Worm (Caenorhabditis elegans) whole organism, L1 larva: Measurements from ENCODE around the gene F32H5.3.
A peak's percentile ranks its signal among the peaks of the same experiment; 100 is the strongest.

ENCODE experiments used
- C04F5.9 ChIP-seq: sonication (generic microtip); optimal IDR thresholded peaks from 2 replicates; lab custom pipeline; 2016; ENCODE audit warnings: missing genetic modification characterization, missing compliant biosample characterization
- C34B4.2 ChIP-seq: sonication (generic microtip); optimal IDR thresholded peaks from 2 replicates; lab custom pipeline; 2017; ENCODE audit warnings: mild to moderate bottlenecking, missing genetic modification characterization, missing compliant biosample characterization
- F16B12.6 ChIP-seq: fragments of 150-350 bp; optimal IDR thresholded peaks from 2 replicates; lab custom pipeline; 2014; ENCODE audit warnings: missing biosample characterization, missing genetic modification characterization
- Y116A8C.19 ChIP-seq: sonication (generic microtip); optimal IDR thresholded peaks from 2 replicates; lab custom pipeline; 2016; ENCODE audit warnings: missing compliant biosample characterization, missing genetic modification characterization, borderline replicate concordance
- aha-1 ChIP-seq: fragments of 150-350 bp; optimal IDR thresholded peaks from 2 replicates; lab custom pipeline; 2014; ENCODE audit warnings: missing biosample characterization, missing genetic modification characterization
- aly-2 ChIP-seq: fragments of 150-350 bp; optimal IDR thresholded peaks from 2 replicates; lab custom pipeline; 2014; ENCODE audit warnings: missing biosample characterization, missing genetic modification characterization
- blmp-1 ChIP-seq: fragments of 150-350 bp; optimal IDR thresholded peaks from 2 replicates; lab custom pipeline; 2014; ENCODE audit warnings: missing biosample characterization, missing genetic modification characterization
- ceh-63 ChIP-seq: fragments of 200-800 bp; sonication (Bioruptor generic); optimal IDR thresholded peaks from 2 replicates; lab custom pipeline; 2018; ENCODE audit warnings: mild to moderate bottlenecking, missing genetic modification characterization, missing compliant biosample characterization
- ceh-8 ChIP-seq: fragments of 200-800 bp; sonication (Bioruptor generic); optimal IDR thresholded peaks from 2 replicates; lab custom pipeline; 2018; ENCODE audit warnings: mild to moderate bottlenecking, missing genetic modification characterization, moderate library complexity, missing compliant biosample characterization
- dpl-1 ChIP-seq, 3 experiments: fragments of 150-350 bp in 2 of 3; sonication (generic microtip) in 1 of 3; optimal IDR thresholded peaks; 2 replicates each; lab custom pipeline; 2014 to 2017; ENCODE audit warnings: missing biosample characterization in 3 of 3, missing genetic modification characterization in 3 of 3, missing genetic modification reagents in 3 of 3
- dsc-1 ChIP-seq: sonication (generic microtip); optimal IDR thresholded peaks from 2 replicates; lab custom pipeline; 2016; ENCODE audit warnings: mild to moderate bottlenecking, missing genetic modification characterization, missing compliant biosample characterization
- efl-1 ChIP-seq, 4 experiments: fragments of 150-350 bp; optimal IDR thresholded peaks in 3 of 4; peaks in 1 of 4; 1 replicate in 1 of 4; 2 replicates in 3 of 4; lab custom pipeline; 2014; ENCODE audit warnings: missing biosample characterization in 2 of 4, missing genetic modification characterization in 2 of 4, missing genetic modification reagents in 2 of 4
- efl-3 ChIP-seq: fragments of 200-800 bp; sonication (Bioruptor generic); optimal IDR thresholded peaks from 2 replicates; lab custom pipeline; 2018; ENCODE audit warnings: mild to moderate bottlenecking, missing genetic modification characterization, missing compliant biosample characterization
- egl-13 ChIP-seq: sonication (generic microtip); optimal IDR thresholded peaks from 2 replicates; lab custom pipeline; 2016; ENCODE audit warnings: missing genotype, missing genetic modification reagents, missing genetic modification characterization, missing compliant biosample characterization
- egl-27 ChIP-seq, 2 experiments: fragments of 150-350 bp in 1 of 2; sonication (generic microtip); optimal IDR thresholded peaks; 3 replicates each; lab custom pipeline; 2017 to 2018; ENCODE audit warnings: missing biosample characterization in 2 of 2, missing genetic modification characterization in 2 of 2, missing genetic modification reagents in 2 of 2
- elt-2 ChIP-seq: sonication (generic microtip); optimal IDR thresholded peaks from 2 replicates; lab custom pipeline; 2016; ENCODE audit warnings: missing genetic modification characterization, mild to moderate bottlenecking, inconsistent platforms, missing compliant biosample characterization, missing genetic modification reagents
- ets-5 ChIP-seq: fragments of 200-800 bp; sonication (Bioruptor generic); IDR thresholded peaks from 2 replicates; pipeline ENCODE4 v1.3.6; 2022; ENCODE audit warnings: missing genetic modification characterization, missing compliant biosample characterization
- fkh-4 ChIP-seq: sonication (generic microtip); optimal IDR thresholded peaks from 2 replicates; lab custom pipeline; 2016; ENCODE audit warnings: missing compliant biosample characterization, missing genetic modification characterization, borderline replicate concordance
- grh-1 ChIP-seq: fragments of 200-800 bp; sonication (Bioruptor generic); IDR thresholded peaks from 2 replicates; pipeline ENCODE4 v1.3.6; 2022; ENCODE audit warnings: missing genetic modification reagents, missing genetic modification characterization, missing compliant biosample characterization
- hlh-4 ChIP-seq: sonication (generic microtip); optimal IDR thresholded peaks from 2 replicates; lab custom pipeline; 2016; ENCODE audit warnings: mild to moderate bottlenecking, missing genetic modification characterization, missing compliant biosample characterization
- irx-1 ChIP-seq: sonication (generic microtip); optimal IDR thresholded peaks from 2 replicates; lab custom pipeline; 2016; ENCODE audit warnings: missing genetic modification characterization, missing compliant biosample characterization
- lin-13 ChIP-seq: fragments of 150-350 bp; optimal IDR thresholded peaks from 2 replicates; lab custom pipeline; 2014; ENCODE audit warnings: missing biosample characterization, missing genetic modification reagents, missing genetic modification characterization
- lin-14 ChIP-seq: fragments of 200-800 bp; sonication (Bioruptor generic); optimal IDR thresholded peaks from 2 replicates; lab custom pipeline; 2018; ENCODE audit warnings: mild to moderate bottlenecking, missing genetic modification characterization, moderate library complexity, missing compliant biosample characterization
- lin-15B ChIP-seq: fragments of 150-350 bp; sonication (generic microtip); optimal IDR thresholded peaks from 3 replicates; lab custom pipeline; 2014; ENCODE audit warnings: missing biosample characterization, missing genetic modification characterization
- lin-35 ChIP-seq, 2 experiments: fragments of 150-350 bp; optimal IDR thresholded peaks; 2 replicates each; lab custom pipeline; 2014; ENCODE audit warnings: missing biosample characterization in 2 of 2, missing genetic modification characterization in 2 of 2, missing genetic modification reagents in 2 of 2
- lir-3 ChIP-seq: sonication (generic microtip); optimal IDR thresholded peaks from 2 replicates; lab custom pipeline; 2016; ENCODE audit warnings: mild to moderate bottlenecking, missing genetic modification characterization, moderate library complexity, missing compliant biosample characterization; ENCODE audit not compliant: poor library complexity
- lsy-2 ChIP-seq, 2 experiments: fragments of 150-350 bp; optimal IDR thresholded peaks; 2 replicates each; lab custom pipeline; 2014; ENCODE audit warnings: missing biosample characterization in 2 of 2, missing genetic modification characterization in 2 of 2
- mef-2 ChIP-seq: fragments of 150-350 bp; optimal IDR thresholded peaks from 2 replicates; lab custom pipeline; 2014; ENCODE audit warnings: missing biosample characterization, missing genetic modification characterization
- mep-1 ChIP-seq: fragments of 150-350 bp; optimal IDR thresholded peaks from 2 replicates; lab custom pipeline; 2014; ENCODE audit warnings: missing biosample characterization, missing genetic modification characterization
- nhr-12 ChIP-seq: sonication (generic microtip); optimal IDR thresholded peaks from 2 replicates; lab custom pipeline; 2017; ENCODE audit warnings: missing biosample characterization, missing genetic modification characterization
- nhr-20 ChIP-seq: sonication (generic microtip); optimal IDR thresholded peaks from 2 replicates; lab custom pipeline; 2016; ENCODE audit warnings: mild to moderate bottlenecking, missing genetic modification characterization, missing compliant biosample characterization
- nhr-237 ChIP-seq: fragments of 150-350 bp; optimal IDR thresholded peaks from 2 replicates; lab custom pipeline; 2014; ENCODE audit warnings: missing biosample characterization, missing genetic modification characterization
- nhr-28 ChIP-seq: fragments of 150-350 bp; optimal IDR thresholded peaks from 2 replicates; lab custom pipeline; 2014; ENCODE audit warnings: missing biosample characterization, missing genetic modification characterization
- nhr-47 ChIP-seq: sonication (generic microtip); optimal IDR thresholded peaks from 2 replicates; lab custom pipeline; 2016; ENCODE audit warnings: mild to moderate bottlenecking, missing genetic modification characterization, moderate library complexity, missing compliant biosample characterization
- nhr-71 ChIP-seq: sonication (generic microtip); optimal IDR thresholded peaks from 2 replicates; lab custom pipeline; 2016; ENCODE audit warnings: mild to moderate bottlenecking, missing genetic modification characterization, moderate library complexity, missing compliant biosample characterization
- nhr-76 ChIP-seq: sonication (generic microtip); optimal IDR thresholded peaks from 2 replicates; lab custom pipeline; 2017; ENCODE audit warnings: missing biosample characterization, missing genetic modification characterization
- nhr-77 ChIP-seq: fragments of 150-350 bp; optimal IDR thresholded peaks from 2 replicates; lab custom pipeline; 2014; ENCODE audit warnings: missing biosample characterization, missing genetic modification characterization
- nhr-84 ChIP-seq: sonication (generic microtip); optimal IDR thresholded peaks from 2 replicates; lab custom pipeline; 2017; ENCODE audit warnings: missing biosample characterization, missing genetic modification characterization
- nhr-85 ChIP-seq: sonication (generic microtip); peaks from one replicate; lab custom pipeline; 2016; ENCODE audit warnings: missing genetic modification characterization, inconsistent platforms, missing compliant biosample characterization
- nhr-90 ChIP-seq: sonication (generic microtip); optimal IDR thresholded peaks from 2 replicates; lab custom pipeline; 2016; ENCODE audit warnings: mild to moderate bottlenecking, missing genetic modification characterization, missing compliant biosample characterization; ENCODE audit not compliant: poor library complexity
- pqm-1 ChIP-seq: sonication (generic microtip); optimal IDR thresholded peaks from 3 replicates; lab custom pipeline; 2017; ENCODE audit warnings: missing biosample characterization, missing genetic modification characterization
- rnt-1 ChIP-seq: sonication (generic microtip); optimal IDR thresholded peaks from 2 replicates; lab custom pipeline; 2016; ENCODE audit warnings: mild to moderate bottlenecking, missing genetic modification characterization, moderate library complexity, missing compliant biosample characterization
- skn-1 ChIP-seq: fragments of 150-350 bp; optimal IDR thresholded peaks from 2 replicates; lab custom pipeline; 2014; ENCODE audit warnings: missing biosample characterization, missing genetic modification characterization
- snpc-4 ChIP-seq: fragments of 150-350 bp; optimal IDR thresholded peaks from 2 replicates; lab custom pipeline; 2014; ENCODE audit warnings: missing biosample characterization, missing genetic modification characterization
- sox-4 ChIP-seq: sonication (generic microtip); optimal IDR thresholded peaks from 2 replicates; lab custom pipeline; 2016; ENCODE audit warnings: missing genetic modification characterization, missing compliant biosample characterization
- swsn-7 ChIP-seq: sonication (generic microtip); optimal IDR thresholded peaks from 2 replicates; lab custom pipeline; 2016; ENCODE audit warnings: missing genetic modification characterization, missing compliant biosample characterization
- tbx-2 ChIP-seq: sonication (generic microtip); optimal IDR thresholded peaks from 2 replicates; lab custom pipeline; 2016; ENCODE audit warnings: missing genetic modification characterization, missing compliant biosample characterization
- tlp-1 ChIP-seq: fragments of 150-350 bp; optimal IDR thresholded peaks from 2 replicates; lab custom pipeline; 2014; ENCODE audit warnings: missing biosample characterization, missing genetic modification characterization
- unc-30 ChIP-seq: sonication (generic microtip); optimal IDR thresholded peaks from 2 replicates; lab custom pipeline; 2017; ENCODE audit warnings: missing biosample characterization, missing genetic modification characterization
- vab-15 ChIP-seq: sonication (generic microtip); optimal IDR thresholded peaks from 2 replicates; lab custom pipeline; 2017; ENCODE audit warnings: missing genotype, mild to moderate bottlenecking, missing genetic modification characterization, missing compliant biosample characterization
- xbp-1 ChIP-seq: sonication (generic microtip); optimal IDR thresholded peaks from 2 replicates; lab custom pipeline; 2016; ENCODE audit warnings: missing genetic modification characterization, missing compliant biosample characterization
- zag-1 ChIP-seq: fragments of 150-350 bp; optimal IDR thresholded peaks from 2 replicates; lab custom pipeline; 2014; ENCODE audit warnings: missing biosample characterization, missing genetic modification characterization
- zip-4 ChIP-seq: fragments of 200-800 bp; sonication (Bioruptor generic); optimal IDR thresholded peaks from 2 replicates; lab custom pipeline; 2018; ENCODE audit warnings: mild to moderate bottlenecking, missing genetic modification characterization, moderate library complexity, missing compliant biosample characterization
- ztf-4 ChIP-seq: fragments of 150-350 bp; optimal IDR thresholded peaks from 2 replicates; lab custom pipeline; 2014; ENCODE audit warnings: missing biosample characterization, missing genetic modification characterization

F32H5.3 gene

ce11 chrV:13374532-13374931 lies 15.4 kb downstream of the F32H5.3 start (continued):
- no peak for TF ChIP-seq tlp-1 (tag; lab: Kevin White, UChicago)
- no peak for TF ChIP-seq C04F5.9 (tag; lab: Kevin White, UChicago)
- TF ChIP-seq blmp-1 (tag; lab: Kevin White, UChicago), result peak; percentile 82
- TF ChIP-seq efl-1 (optimal IDR thresholded peaks at IDR 0.05; lab: Kevin White, UChicago), result peak; percentile 19 to 32
- peak in 1 of 2 experiments; percentile 50 for TF ChIP-seq efl-1 (GFP tag; optimal IDR thresholded peaks at IDR 0.05 in 1 of 2; lab: Kevin White, UChicago)
- TF ChIP-seq nhr-84 (tag; lab: Kevin White, UChicago), result no peak
- TF ChIP-seq lsy-2 (tag; optimal IDR thresholded peaks at IDR 0.05; lab: Kevin White, UChicago), result peak; percentile 31 to 61
- no peak for TF ChIP-seq xbp-1
- TF ChIP-seq nhr-12 (tag; lab: Kevin White, UChicago), result no peak
- TF ChIP-seq vab-15 (tag; lab: Kevin White, UChicago), result no peak
- no peak for TF ChIP-seq zag-1 (tag; lab: Kevin White, UChicago)
- no peak for TF ChIP-seq snpc-4 (tag; lab: Kevin White, UChicago)
- TF ChIP-seq ets-5 (GFP tag; lab: Robert Waterston, UW), result no peak
- no peak for TF ChIP-seq hlh-4 (tag; lab: Kevin White, UChicago)
- peak; percentile 61 for TF ChIP-seq mep-1 (tag; lab: Kevin White, UChicago)
- no peak for TF ChIP-seq nhr-237 (tag; lab: Kevin White, UChicago)
- TF ChIP-seq efl-3 (GFP tag; lab: Kevin White, UChicago), result no peak
- TF ChIP-seq nhr-20, result peak; percentile 46
- TF ChIP-seq fkh-4, result no peak
- peak; percentile 56 for TF ChIP-seq nhr-71 (tag; lab: Kevin White, UChicago)
- TF ChIP-seq skn-1, result no peak
- no peak for TF ChIP-seq irx-1
- no peak for TF ChIP-seq egl-27 (tag; optimal IDR thresholded peaks at IDR 0.05; lab: Kevin White, UChicago)
- peak; percentile 97 for TF ChIP-seq nhr-85 (tag; lab: Kevin White, UChicago)
- TF ChIP-seq zip-4 (GFP tag; lab: Kevin White, UChicago), result no peak
- no peak for TF ChIP-seq ceh-8 (GFP tag; lab: Kevin White, UChicago)
- no peak for TF ChIP-seq pqm-1
- TF ChIP-seq nhr-28 (tag; lab: Kevin White, UChicago), result no peak
- peak; percentile 84 for TF ChIP-seq lin-14 (GFP tag; lab: Kevin White, UChicago)
- no peak for TF ChIP-seq nhr-77
- TF ChIP-seq swsn-7, result no peak
- TF ChIP-seq ztf-4, result peak; percentile 42
- TF ChIP-seq C34B4.2 (tag; lab: Kevin White, UChicago), result no peak
- TF ChIP-seq elt-2 (tag; lab: Kevin White, UChicago), result no peak
- no peak for TF ChIP-seq aly-2 (tag; lab: Kevin White, UChicago)
- TF ChIP-seq egl-13 (tag; lab: Kevin White, UChicago), result no peak
- no peak for TF ChIP-seq sox-4 (tag; lab: Kevin White, UChicago)
- no peak for TF ChIP-seq dsc-1 (tag; lab: Kevin White, UChicago)
- TF ChIP-seq tbx-2, result no peak
- TF ChIP-seq lin-13 (GFP tag; lab: Kevin White, UChicago), result peak; percentile 14
- TF ChIP-seq F16B12.6 (tag; lab: Kevin White, UChicago), result no peak
- no peak for TF ChIP-seq ceh-63
- peak; percentile 94 for TF ChIP-seq grh-1 (GFP tag; lab: Robert Waterston, UW)
- TF ChIP-seq aha-1, result no peak
- no peak for TF ChIP-seq Y116A8C.19 (tag; lab: Kevin White, UChicago)
- TF ChIP-seq dpl-1 (GFP tag; optimal IDR thresholded peaks at IDR 0.05; lab: Kevin White, UChicago), result peak in 1 of 3 experiments; percentile 34
- peak; percentile 17 to 24 for TF ChIP-seq lin-35 (GFP tag; optimal IDR thresholded peaks at IDR 0.05; lab: Kevin White, UChicago)
- no peak for TF ChIP-seq nhr-76 (tag; lab: Kevin White, UChicago)
- peak; percentile 48 for TF ChIP-seq rnt-1 (tag; lab: Kevin White, UChicago)
- TF ChIP-seq mef-2 (tag; lab: Kevin White, UChicago), result no peak
- peak; percentile 45 for TF ChIP-seq nhr-90 (tag; lab: Kevin White, UChicago)
- no peak for TF ChIP-seq lin-15B (tag; lab: Kevin White, UChicago)
- TF ChIP-seq lir-3 (tag; lab: Kevin White, UChicago), result no peak
- no peak for TF ChIP-seq unc-30 (tag; lab: Kevin White, UChicago)
- TF ChIP-seq nhr-47 (tag; lab: Kevin White, UChicago), result peak; percentile 18
